Fruit fly (Drosophila melanogaster): ENCODE measurements around the gene Desat1.

The Desat1 gene

dm6 chr3R:12439039-12439400, 380 bp upstream of the Desat1 start, which contains the start of the genes CG17207 and CG46427:
CG17207 (minus strand) TSS chr3R:12439139.
CG46427 (minus strand) TSS chr3R:12439139.
- TF ChIP-seq N (GFP tag; optimal IDR thresholded peaks at IDR 0.05): no peak
- no peak for TF ChIP-seq Rel (GFP tag; optimal IDR thresholded peaks at IDR 0.05)
- no peak for TF ChIP-seq Rel (tag; optimal IDR thresholded peaks at IDR 0.05)

- peak; percentile 60 for TF ChIP-seq rgr (GFP tag; optimal IDR thresholded peaks at IDR 0.05)
- peak; percentile 1 for TF ChIP-seq Hnf4 (GFP tag; optimal IDR thresholded peaks at IDR 0.05)
- peak; percentile 63 for TF ChIP-seq h (GFP tag; optimal IDR thresholded peaks at IDR 0.05)
- no peak for TF ChIP-seq Rel (GFP tag; optimal IDR thresholded peaks at IDR 0.05)
- TF ChIP-seq Rel (tag; optimal IDR thresholded peaks at IDR 0.05): peak; percentile 95
- no peak for TF ChIP-seq brk (GFP tag; optimal IDR thresholded peaks at IDR 0.05)
- TF ChIP-seq foxo (GFP tag; optimal IDR thresholded peaks at IDR 0.05): peak in 1 of 2 experiments; percentile 16
- TF ChIP-seq Mio (GFP tag; optimal IDR thresholded peaks at IDR 0.05): no peak
- no peak for TF ChIP-seq Abd-B (GFP tag; optimal IDR thresholded peaks at IDR 0.05)
- TF ChIP-seq Dif (GFP tag; optimal IDR thresholded peaks at IDR 0.05; ENCODE audit: partially characterized antibody): peak; percentile 11
- peak; percentile 20 for TF ChIP-seq fru (GFP tag; optimal IDR thresholded peaks at IDR 0.05)
- TF ChIP-seq GATAd (GFP tag; optimal IDR thresholded peaks at IDR 0.05): no peak
- no peak for TF ChIP-seq Dfd (GFP tag; optimal IDR thresholded peaks at IDR 0.05)
- no peak for TF ChIP-seq ey (GFP tag; optimal IDR thresholded peaks at IDR 0.05)
- TF ChIP-seq Hr83 (GFP tag; optimal IDR thresholded peaks at IDR 0.05; ENCODE audit: poor library complexity, severe bottlenecking): peak; percentile 55
- TF ChIP-seq woc (GFP tag; optimal IDR thresholded peaks at IDR 0.05): peak; percentile 19
- TF ChIP-seq Sp1 (GFP tag; optimal IDR thresholded peaks at IDR 0.05): peak; percentile 31
Measured at dm6 chr3R:12441008-12441606, 1.7 kb downstream of the Desat1 start.

- TF ChIP-seq Abd-B (GFP tag; optimal IDR thresholded peaks at IDR 0.05) (no peak), sv (GFP tag; optimal IDR thresholded peaks at IDR 0.05) (no peak), Rel (GFP tag; optimal IDR thresholded peaks at IDR 0.05) (no peak), Rel (tag; optimal IDR thresholded peaks at IDR 0.05) (no peak), GATAd (GFP tag; optimal IDR thresholded peaks at IDR 0.05) (no peak), foxo (GFP tag; optimal IDR thresholded peaks at IDR 0.05) (peak in 1 of 2 experiments; percentile 82), Sp1 (GFP tag; optimal IDR thresholded peaks at IDR 0.05) (peak; percentile 84), Hnf4 (GFP tag; optimal IDR thresholded peaks at IDR 0.05) (peak; percentile 38), CG9705 (GFP tag; optimal IDR thresholded peaks at IDR 0.05) (peak; percentile 45), Hr83 (GFP tag; optimal IDR thresholded peaks at IDR 0.05; ENCODE audit: poor library complexity, severe bottlenecking) (peak; percentile 56), Myc (optimal IDR thresholded peaks at IDR 0.05) (no peak), dl (GFP tag; optimal IDR thresholded peaks at IDR 0.05; ENCODE audit: insufficient read depth in 1 of 2, partially characterized antibody in 2 of 2) (no peak), CG32264 (GFP tag; optimal IDR thresholded peaks at IDR 0.05) (no peak), Jra (GFP tag; optimal IDR thresholded peaks at IDR 0.05) (peak; percentile 63), psq (GFP tag; optimal IDR thresholded peaks at IDR 0.05) (peak; percentile 72), tai (GFP tag; optimal IDR thresholded peaks at IDR 0.05) (peak; percentile 51), fru (GFP tag; optimal IDR thresholded peaks at IDR 0.05) (peak; percentile 77), ey (GFP tag; optimal IDR thresholded peaks at IDR 0.05) (peak; percentile 68), brk (GFP tag; optimal IDR thresholded peaks at IDR 0.05) (peak; percentile 78), woc (GFP tag; optimal IDR thresholded peaks at IDR 0.05) (peak; percentile 37), CrebA (GFP tag; optimal IDR thresholded peaks at IDR 0.05; ENCODE audit: borderline replicate concordance) (no peak), lola (GFP tag; optimal IDR thresholded peaks at IDR 0.05) (no peak), Hr78 (GFP tag; optimal IDR thresholded peaks at IDR 0.05) (no peak), N (GFP tag; optimal IDR thresholded peaks at IDR 0.05) (no peak), br (GFP tag; optimal IDR thresholded peaks at IDR 0.05) (peak; percentile 64), Dfd (GFP tag; optimal IDR thresholded peaks at IDR 0.05) (no peak), Mio (GFP tag; optimal IDR thresholded peaks at IDR 0.05) (no peak), rgr (GFP tag; optimal IDR thresholded peaks at IDR 0.05) (peak; percentile 82), h (GFP tag; optimal IDR thresholded peaks at IDR 0.05) (peak; percentile 90), Vsx2 (GFP tag; optimal IDR thresholded peaks at IDR 0.05; ENCODE audit: partially characterized antibody) (no peak), sage (GFP tag; optimal IDR thresholded peaks at IDR 0.05) (no peak), pan (optimal IDR thresholded peaks at IDR 0.05) (no peak), dmrt93B (GFP tag; optimal IDR thresholded peaks at IDR 0.05) (peak; percentile 44), HLH106 (tag; optimal IDR thresholded peaks at IDR 0.05) (peak; percentile 79), OdsH (GFP tag; optimal IDR thresholded peaks at IDR 0.05) (peak; percentile 83), jim (GFP tag; optimal IDR thresholded peaks at IDR 0.05) (no peak), usp (GFP tag; optimal IDR thresholded peaks at IDR 0.05) (no peak), dsf (GFP tag; optimal IDR thresholded peaks at IDR 0.05; ENCODE audit: borderline replicate concordance) (peak; percentile 28), Dif (GFP tag; optimal IDR thresholded peaks at IDR 0.05; ENCODE audit: partially characterized antibody) (peak; percentile 11)
Measured at dm6 chr3R:12442601-12443533, 3.5 kb downstream of the Desat1 start.

Data from whole organism, wandering third instar larva.